Worm (Caenorhabditis elegans) whole organism, late embryonic: ENCODE measurements around the gene F08G2.5.
"Not testable (repeated sequence)": the region's sequence is repeated elsewhere in the genome, so short reads cannot be mapped to it uniquely, and the experiment has no call there.

Experiments used
- F13H6.1 ChIP-seq: sonication (generic microtip); optimal IDR thresholded peaks from 2 replicates; lab custom pipeline; 2016; ENCODE audit warnings: missing genetic modification characterization, missing compliant biosample characterization
- T23F11.4 ChIP-seq: fragments of 200-800 bp; sonication (Bioruptor generic); optimal IDR thresholded peaks from 2 replicates; lab custom pipeline; 2018; ENCODE audit warnings: mild to moderate bottlenecking, missing genetic modification characterization, missing compliant biosample characterization
- ceh-18 ChIP-seq: sonication (generic microtip); optimal IDR thresholded peaks from 2 replicates; lab custom pipeline; 2016; ENCODE audit warnings: missing genetic modification characterization, missing compliant biosample characterization
- ceh-2 ChIP-seq: sonication (generic microtip); optimal IDR thresholded peaks from 2 replicates; lab custom pipeline; 2016; ENCODE audit warnings: missing genotype, missing genetic modification characterization, missing compliant biosample characterization
- ceh-22 ChIP-seq: sonication (generic microtip); optimal IDR thresholded peaks from 2 replicates; lab custom pipeline; 2017; ENCODE audit warnings: missing biosample characterization, missing genetic modification characterization
- ceh-24 ChIP-seq: sonication (generic microtip); optimal IDR thresholded peaks from 2 replicates; lab custom pipeline; 2016; ENCODE audit warnings: mild to moderate bottlenecking, missing genetic modification characterization, missing compliant biosample characterization
- ceh-31 ChIP-seq: sonication (generic microtip); optimal IDR thresholded peaks from 2 replicates; lab custom pipeline; 2016; ENCODE audit warnings: missing genetic modification characterization, missing compliant biosample characterization
- ceh-34 ChIP-seq: sonication (generic microtip); optimal IDR thresholded peaks from 2 replicates; lab custom pipeline; 2016; ENCODE audit warnings: mild to moderate bottlenecking, missing genetic modification characterization, missing compliant biosample characterization
- ceh-45 ChIP-seq: fragments of 200-800 bp; sonication (Bioruptor generic); IDR thresholded peaks from 2 replicates; pipeline ENCODE4 v1.3.6; 2022; ENCODE audit warnings: missing genetic modification reagents, missing genetic modification characterization, missing compliant biosample characterization
- che-1 ChIP-seq: sonication (generic microtip); optimal IDR thresholded peaks from 2 replicates; lab custom pipeline; 2016; ENCODE audit warnings: mild to moderate bottlenecking, missing genetic modification characterization, missing compliant biosample characterization
- dve-1 ChIP-seq: sonication (generic microtip); optimal IDR thresholded peaks from 2 replicates; lab custom pipeline; 2017; ENCODE audit warnings: antibody characterized with exemption, mild to moderate bottlenecking, missing genetic modification characterization, missing compliant biosample characterization
- elt-2 ChIP-seq: sonication (generic microtip); optimal IDR thresholded peaks from 2 replicates; lab custom pipeline; 2016; ENCODE audit warnings: missing genetic modification reagents, missing genetic modification characterization, missing compliant biosample characterization
- elt-4 ChIP-seq: sonication (generic microtip); optimal IDR thresholded peaks from 2 replicates; lab custom pipeline; 2016; ENCODE audit warnings: missing genetic modification characterization, missing compliant biosample characterization
- fkh-6 ChIP-seq: sonication (generic microtip); optimal IDR thresholded peaks from 2 replicates; lab custom pipeline; 2016; ENCODE audit warnings: missing genetic modification characterization, missing compliant biosample characterization
- hlh-13 ChIP-seq: fragments of 200-800 bp; sonication (Bioruptor generic); optimal IDR thresholded peaks from 2 replicates; lab custom pipeline; 2018; ENCODE audit warnings: mild to moderate bottlenecking, missing genetic modification characterization, missing compliant biosample characterization
- hlh-30 ChIP-seq: sonication (generic microtip); optimal IDR thresholded peaks from 2 replicates; lab custom pipeline; 2017; ENCODE audit warnings: antibody characterized with exemption, missing genetic modification characterization, missing compliant biosample characterization; ENCODE audit not compliant: insufficient read depth
- lim-6 ChIP-seq: sonication (generic microtip); optimal IDR thresholded peaks from 2 replicates; lab custom pipeline; 2016; ENCODE audit warnings: missing genetic modification characterization, missing compliant biosample characterization
- lin-11 ChIP-seq: fragments of 200-800 bp; sonication (Bioruptor generic); optimal IDR thresholded peaks from 2 replicates; lab custom pipeline; 2018; ENCODE audit warnings: mild to moderate bottlenecking, missing genetic modification characterization, missing compliant biosample characterization
- nfya-1 ChIP-seq: sonication (generic microtip); optimal IDR thresholded peaks from 2 replicates; lab custom pipeline; 2017; ENCODE audit warnings: missing genetic modification characterization, mild to moderate bottlenecking, missing compliant biosample characterization, antibody characterized with exemption, moderate library complexity
- pag-3 ChIP-seq: sonication (generic microtip); optimal IDR thresholded peaks from 2 replicates; lab custom pipeline; 2016; ENCODE audit warnings: missing compliant biosample characterization, missing genetic modification characterization, borderline replicate concordance
- pat-9 ChIP-seq: fragments of 200-800 bp; sonication (Bioruptor generic); optimal IDR thresholded peaks from 2 replicates; lab custom pipeline; 2018; ENCODE audit warnings: mild to moderate bottlenecking, missing genetic modification characterization, moderate library complexity, missing compliant biosample characterization
- pqm-1 ChIP-seq: sonication (generic microtip); optimal IDR thresholded peaks from 2 replicates; lab custom pipeline; 2016; ENCODE audit warnings: missing genetic modification characterization, missing compliant biosample characterization
- ref-2 ChIP-seq: sonication (generic microtip); optimal IDR thresholded peaks from 2 replicates; lab custom pipeline; 2016; ENCODE audit warnings: missing genetic modification characterization, missing compliant biosample characterization
- sox-2 ChIP-seq: fragments of 200-800 bp; sonication (Bioruptor generic); IDR thresholded peaks from 2 replicates; pipeline ENCODE4 v1.3.6; 2022; ENCODE audit warnings: missing genetic modification reagents, missing genetic modification characterization, missing compliant biosample characterization
- syd-9 ChIP-seq: sonication (generic microtip); optimal IDR thresholded peaks from 2 replicates; lab custom pipeline; 2016; ENCODE audit warnings: mild to moderate bottlenecking, missing genetic modification characterization, moderate library complexity, missing compliant biosample characterization
- tbx-2 ChIP-seq: sonication (generic microtip); optimal IDR thresholded peaks from 2 replicates; lab custom pipeline; 2016; ENCODE audit warnings: missing genetic modification characterization, missing compliant biosample characterization
- ttx-3 ChIP-seq: sonication (generic microtip); optimal IDR thresholded peaks from 2 replicates; lab custom pipeline; 2016; ENCODE audit warnings: missing genetic modification reagents, missing genetic modification characterization, missing compliant biosample characterization
- unc-3 ChIP-seq, 2 experiments: fragments of 200-800 bp in 1 of 2; sonication (Bioruptor generic) in 1 of 2; sonication (generic microtip) in 1 of 2; conservative IDR thresholded peaks in 1 of 2; optimal IDR thresholded peaks in 1 of 2; 2 replicates each; pipeline versions ENCODE4 v1.3.6 to Lab custom; 2016 to 2022; ENCODE audit warnings: missing compliant biosample characterization in 2 of 2, missing genetic modification characterization in 2 of 2, missing genetic modification reagents in 1 of 2

Gene F08G2.5

ce11 chrII:13847366-13847765 lies 13.9 kb upstream of the F08G2.5 start:
- TF ChIP-seq hlh-13 (GFP tag; lab: Kevin White, UChicago): no peak
- TF ChIP-seq ref-2 (tag; lab: Kevin White, UChicago): no peak
- no peak for TF ChIP-seq hlh-30 (tag; lab: Kevin White, UChicago)
- TF ChIP-seq elt-2 (tag; lab: Kevin White, UChicago): no peak
- TF ChIP-seq ceh-2 (tag; lab: Kevin White, UChicago): no peak
- no peak for TF ChIP-seq lin-11 (tag; lab: Kevin White, UChicago)
- TF ChIP-seq sox-2 (GFP tag; lab: Robert Waterston, UW): no peak
- TF ChIP-seq lim-6 (tag; lab: Kevin White, UChicago): no peak
- no peak for TF ChIP-seq pat-9 (tag; lab: Kevin White, UChicago)
- no peak for TF ChIP-seq F13H6.1 (tag; lab: Kevin White, UChicago)
- TF ChIP-seq ceh-31 (tag; lab: Kevin White, UChicago): no peak
- TF ChIP-seq ceh-22 (tag; lab: Kevin White, UChicago): no peak

ce11 chrII:13846018-13846417 lies 12.6 kb upstream of the F08G2.5 start:
- TF ChIP-seq elt-2 (tag; lab: Kevin White, UChicago): peak; percentile 4
- no peak for TF ChIP-seq che-1 (tag; lab: Kevin White, UChicago)

ce11 chrII:13842340-13842739 lies 8.9 kb upstream of the F08G2.5 start:
- TF ChIP-seq nfya-1 (tag; lab: Kevin White, UChicago): no peak
- TF ChIP-seq pag-3 (tag; lab: Kevin White, UChicago): no peak
- TF ChIP-seq T23F11.4: no peak

ce11 chrII:13841106-13841854 lies 7.8 kb upstream of the F08G2.5 start, which contains the start of gene F08G2.7:
Gene F08G2.7 (minus strand): TSS chrII:13841156.
- TF ChIP-seq dve-1 (tag; lab: Kevin White, UChicago) (peak; percentile 85), fkh-6 (tag; lab: Kevin White, UChicago) (no peak)

ce11 chrII:13839454-13839853 lies 6.0 kb upstream of the F08G2.5 start:
- TF ChIP-seq ceh-45 (GFP tag; lab: Robert Waterston, UW): no peak
- no peak for TF ChIP-seq T23F11.4
- no peak for TF ChIP-seq syd-9 (tag; lab: Kevin White, UChicago)
- no peak for TF ChIP-seq ceh-18 (tag; lab: Kevin White, UChicago)
- no peak for TF ChIP-seq elt-2 (tag; lab: Kevin White, UChicago)
- no peak for TF ChIP-seq elt-4
- TF ChIP-seq unc-3 (GFP tag; conservative IDR thresholded peaks at IDR 0.05; lab: Robert Waterston, UW): no peak
- TF ChIP-seq unc-3 (tag; optimal IDR thresholded peaks at IDR 0.05; lab: Kevin White, UChicago): no peak
- no peak for TF ChIP-seq ceh-24 (tag; lab: Kevin White, UChicago)
- no peak for TF ChIP-seq ceh-34

ce11 chrII:13838403-13838802 lies 5.0 kb upstream of the F08G2.5 start:
- no peak for TF ChIP-seq fkh-6 (tag; lab: Kevin White, UChicago)

- TF ChIP-seq tbx-2; ttx-3; pqm-1 (tag; lab: Kevin White, UChicago): not testable (repeated sequence)
- TF ChIP-seq, all 69 proteins: peak for 0; not testable (repeated sequence) for 69
Observed at ce11 chrII:13835724-13836307, 2.4 kb upstream of the F08G2.5 start, which contains the start of gene ins-37. Gene ins-37 (minus strand): TSS chrII:13836107.
